Worm (Caenorhabditis elegans): Measurements from ENCODE around the gene pdtf-1.
A peak's percentile ranks its signal among the peaks of the same experiment; 100 is the strongest.

pdtf-1 gene

ce11 chrIV:8464187-8464586, 31.3 kb downstream of the pdtf-1 start:
- no peak for TF ChIP-seq F13H6.1 (tag; optimal IDR thresholded peaks at IDR 0.05)
- peak; percentile 28 for TF ChIP-seq sma-9 (GFP tag; optimal IDR thresholded peaks at IDR 0.05)
- TF ChIP-seq sma-9 (tag; optimal IDR thresholded peaks at IDR 0.05) = no peak
- TF ChIP-seq mbf-1 (tag; optimal IDR thresholded peaks at IDR 0.05) = no peak
- TF ChIP-seq dmd-4 (tag; optimal IDR thresholded peaks at IDR 0.05) = no peak
- no peak for TF ChIP-seq gmeb-1 (tag; optimal IDR thresholded peaks at IDR 0.05)
- no peak for TF ChIP-seq lin-39 (tag; optimal IDR thresholded peaks at IDR 0.05)
- peak; percentile 62 for TF ChIP-seq nhr-25 (tag; optimal IDR thresholded peaks at IDR 0.05)
- no peak for TF ChIP-seq lin-13 (GFP tag; optimal IDR thresholded peaks at IDR 0.05)
- TF ChIP-seq skn-1 (tag; optimal IDR thresholded peaks at IDR 0.05) = no peak
- TF ChIP-seq egl-27 (tag; optimal IDR thresholded peaks at IDR 0.05) = no peak
- TF ChIP-seq blmp-1 (tag; optimal IDR thresholded peaks at IDR 0.05; ENCODE audit: insufficient read depth) = peak; percentile 39
- no peak for TF ChIP-seq snpc-4 (tag; optimal IDR thresholded peaks at IDR 0.05)
- no peak for TF ChIP-seq nhr-129 (tag; optimal IDR thresholded peaks at IDR 0.05)
- TF ChIP-seq ceh-16 (tag; optimal IDR thresholded peaks at IDR 0.05) = no peak
- peak; percentile 20 for TF ChIP-seq crh-2 (tag; optimal IDR thresholded peaks at IDR 0.05)
- TF ChIP-seq mdl-1 (tag; optimal IDR thresholded peaks at IDR 0.05) = peak in 1 of 2 experiments; percentile 6
- no peak for TF ChIP-seq elt-3 (tag; optimal IDR thresholded peaks at IDR 0.05)

ce11 chrIV:8472493-8472892, 39.7 kb downstream of the pdtf-1 start, which contains the start of gene oat-1:
oat-1 (minus strand) TSS chrIV:8472593.
- TF ChIP-seq nhr-12 (tag; optimal IDR thresholded peaks at IDR 0.05) (no peak), nhr-77 (tag; optimal IDR thresholded peaks at IDR 0.05) (no peak), ztf-11 (tag; optimal IDR thresholded peaks at IDR 0.05) (no peak), nhr-25 (tag; optimal IDR thresholded peaks at IDR 0.05) (no peak), snpc-4 (tag; optimal IDR thresholded peaks at IDR 0.05) (no peak), unc-39 (tag; optimal IDR thresholded peaks at IDR 0.05) (no peak), unc-55 (GFP tag; optimal IDR thresholded peaks at IDR 0.05) (no peak), ceh-82 (tag; optimal IDR thresholded peaks at IDR 0.05) (no peak), Y55F3AM.14 (GFP tag; optimal IDR thresholded peaks at IDR 0.05) (no peak), lin-13 (GFP tag; optimal IDR thresholded peaks at IDR 0.05) (no peak), ceh-16 (tag; optimal IDR thresholded peaks at IDR 0.05) (no peak), gmeb-1 (tag; optimal IDR thresholded peaks at IDR 0.05) (no peak), skn-1 (tag; optimal IDR thresholded peaks at IDR 0.05) (no peak), mab-5 (tag; optimal IDR thresholded peaks at IDR 0.05) (no peak), sma-3 (GFP tag; optimal IDR thresholded peaks at IDR 0.05) (no peak), lin-39 (tag; optimal IDR thresholded peaks at IDR 0.05) (no peak), nhr-23 (tag; optimal IDR thresholded peaks at IDR 0.05) (no peak), ZK546.5 (tag; optimal IDR thresholded peaks at IDR 0.05) (no peak)

- TF ChIP-seq ztf-4 (tag; optimal IDR thresholded peaks at IDR 0.05) (no peak), lin-13 (GFP tag; optimal IDR thresholded peaks at IDR 0.05) (no peak), elt-1 (tag; optimal IDR thresholded peaks at IDR 0.05) (no peak), nhr-21 (tag; optimal IDR thresholded peaks at IDR 0.05) (no peak), nhr-23 (tag; optimal IDR thresholded peaks at IDR 0.05) (no peak), ama-1 (optimal IDR thresholded peaks at IDR 0.05) (no peak), snpc-4 (tag; optimal IDR thresholded peaks at IDR 0.05) (no peak)
These were observed 40.9 kb downstream of the pdtf-1 start, which contains the start of gene C28C12.11 for ce11 chrIV:8473756-8474155. C28C12.11 (plus strand) TSS chrIV:8474056.

- TF ChIP-seq skn-1 (tag; optimal IDR thresholded peaks at IDR 0.05) (no peak), crh-2 (tag; optimal IDR thresholded peaks at IDR 0.05) (peak; percentile 12), lin-39 (tag; optimal IDR thresholded peaks at IDR 0.05) (no peak), ceh-82 (tag; optimal IDR thresholded peaks at IDR 0.05) (no peak), nhr-23 (tag; optimal IDR thresholded peaks at IDR 0.05) (no peak), nhr-21 (tag; optimal IDR thresholded peaks at IDR 0.05) (no peak), peb-1 (tag; optimal IDR thresholded peaks at IDR 0.05) (no peak), ztf-4 (tag; optimal IDR thresholded peaks at IDR 0.05) (no peak), sma-9 (GFP tag; optimal IDR thresholded peaks at IDR 0.05) (peak; percentile 48), sma-9 (tag; optimal IDR thresholded peaks at IDR 0.05) (no peak), lin-13 (GFP tag; optimal IDR thresholded peaks at IDR 0.05) (no peak), nhr-11 (tag; optimal IDR thresholded peaks at IDR 0.05) (no peak), fos-1 (tag; optimal IDR thresholded peaks at IDR 0.05) (peak; percentile 84), zag-1 (tag; optimal IDR thresholded peaks at IDR 0.05) (no peak), mab-5 (tag; optimal IDR thresholded peaks at IDR 0.05) (no peak), ceh-16 (tag; optimal IDR thresholded peaks at IDR 0.05) (no peak), nhr-10 (tag; optimal IDR thresholded peaks at IDR 0.05) (no peak), lsy-2 (tag; optimal IDR thresholded peaks at IDR 0.05) (no peak), F13H6.1 (tag; optimal IDR thresholded peaks at IDR 0.05) (no peak), sma-3 (GFP tag; optimal IDR thresholded peaks at IDR 0.05) (peak; percentile 27), elt-3 (tag; optimal IDR thresholded peaks at IDR 0.05) (no peak), ztf-11 (tag; optimal IDR thresholded peaks at IDR 0.05) (no peak), mbf-1 (tag; optimal IDR thresholded peaks at IDR 0.05) (no peak), R02D3.7 (tag; optimal IDR thresholded peaks at IDR 0.05) (no peak), nhr-12 (tag; optimal IDR thresholded peaks at IDR 0.05) (no peak), egl-27 (tag; optimal IDR thresholded peaks at IDR 0.05) (no peak), nhr-129 (tag; optimal IDR thresholded peaks at IDR 0.05) (no peak)
These were observed 42.3 kb downstream of the pdtf-1 start for ce11 chrIV:8475030-8475679.
